Fruit fly (Drosophila melanogaster): ENCODE data around the gene Tektin-C.

Tektin-C gene

dm6 chr3L:5764922-5765843 is 31.2 kb downstream of the Tektin-C start, which contains the start of gene CG10576 (continued):
- no peak for TF ChIP-seq CG6175 (GFP tag; IDR thresholded peaks at IDR 0.05)
- no peak for TF ChIP-seq nerfin-2 (GFP tag; IDR thresholded peaks at IDR 0.05; ENCODE audit: partially characterized antibody)
- no peak for TF ChIP-seq CG32772 (GFP tag; IDR thresholded peaks at IDR 0.05)
- no peak for TF ChIP-seq CG6765 (GFP tag; optimal IDR thresholded peaks at IDR 0.05)
- no peak for TF ChIP-seq CG14667 (GFP tag; IDR thresholded peaks at IDR 0.05)
- no peak for TF ChIP-seq Atf6 (GFP tag; IDR thresholded peaks at IDR 0.05)
- no peak for TF ChIP-seq dan (GFP tag; IDR thresholded peaks at IDR 0.05)
- TF ChIP-seq mirr (GFP tag; optimal IDR thresholded peaks at IDR 0.05) = no peak
- TF ChIP-seq CG15269 (tag; optimal IDR thresholded peaks at IDR 0.05) = no peak
- no peak for TF ChIP-seq CG4404 (GFP tag; IDR thresholded peaks at IDR 0.05)
- TF ChIP-seq Xrp1 (GFP tag; IDR thresholded peaks at IDR 0.05) = no peak
- peak; percentile 9 for TF ChIP-seq HmgZ (tag; optimal IDR thresholded peaks at IDR 0.05)
- no peak for TF ChIP-seq CG11560 (tag; IDR thresholded peaks at IDR 0.05)
- TF ChIP-seq Hmx (GFP tag; optimal IDR thresholded peaks at IDR 0.05) = no peak
- TF ChIP-seq bab2 (GFP tag; optimal IDR thresholded peaks at IDR 0.05) = no peak
- TF ChIP-seq HLH3B (GFP tag; IDR thresholded peaks at IDR 0.05) = no peak
- no peak for TF ChIP-seq salm (tag; optimal IDR thresholded peaks at IDR 0.05)
- no peak for TF ChIP-seq CG8478 (optimal IDR thresholded peaks at IDR 0.05)
- no peak for TF ChIP-seq CG8765 (GFP tag; IDR thresholded peaks at IDR 0.05)
- TF ChIP-seq CG3407 (GFP tag; optimal IDR thresholded peaks at IDR 0.05) = no peak
- no peak for TF ChIP-seq Hand (GFP tag; optimal IDR thresholded peaks at IDR 0.05)
- TF ChIP-seq Tbp (GFP tag; optimal IDR thresholded peaks at IDR 0.05) = peak; percentile 78
- no peak for TF ChIP-seq Ravus (GFP tag; IDR thresholded peaks at IDR 0.05)
- TF ChIP-seq YL-1 (GFP tag; optimal IDR thresholded peaks at IDR 0.05) = peak; percentile 96
- TF ChIP-seq az2 (GFP tag; optimal IDR thresholded peaks at IDR 0.05) = no peak
- peak; percentile 73 for TF ChIP-seq Dll (GFP tag; IDR thresholded peaks at IDR 0.05; ENCODE audit: partially characterized antibody)
- TF ChIP-seq ind (GFP tag; optimal IDR thresholded peaks at IDR 0.05) = no peak
- TF ChIP-seq chif (GFP tag; optimal IDR thresholded peaks at IDR 0.05) = no peak
- peak; percentile 0 for TF ChIP-seq Elba2 (GFP tag; optimal IDR thresholded peaks at IDR 0.05)
- TF ChIP-seq Deaf1 (tag; optimal IDR thresholded peaks at IDR 0.05) = no peak
- TF ChIP-seq fd96Cb (tag; optimal IDR thresholded peaks at IDR 0.05) = no peak
- no peak for TF ChIP-seq CG17612 (GFP tag; IDR thresholded peaks at IDR 0.05)
- TF ChIP-seq CG12769 (tag; optimal IDR thresholded peaks at IDR 0.05) = no peak
- no peak for TF ChIP-seq Sry-β (GFP tag; optimal IDR thresholded peaks at IDR 0.05)
- no peak for TF ChIP-seq CG18262 (tag; optimal IDR thresholded peaks at IDR 0.05)
- TF ChIP-seq otp (GFP tag; IDR thresholded peaks at IDR 0.05) = no peak
- peak; percentile 75 for TF ChIP-seq Ets65A (GFP tag)
- no peak for TF ChIP-seq gsb (GFP tag; IDR thresholded peaks at IDR 0.05)
- TF ChIP-seq Eip74EF (GFP tag; optimal IDR thresholded peaks at IDR 0.05) = no peak
- no peak for TF ChIP-seq CG32767 (GFP tag; IDR thresholded peaks at IDR 0.05)
- no peak for TF ChIP-seq CG12219 (GFP tag; optimal IDR thresholded peaks at IDR 0.05)
- peak; percentile 98 for TF ChIP-seq CG9797 (GFP tag; optimal IDR thresholded peaks at IDR 0.05)
- no peak for TF ChIP-seq CG17912 (GFP tag; optimal IDR thresholded peaks at IDR 0.05)
- no peak for TF ChIP-seq Fer2 (tag; optimal IDR thresholded peaks at IDR 0.05)
- TF ChIP-seq CG12104 (GFP tag; optimal IDR thresholded peaks at IDR 0.05) = no peak
- TF ChIP-seq CG16815 (GFP tag; optimal IDR thresholded peaks at IDR 0.05) = no peak
- TF ChIP-seq Antp (GFP tag; optimal IDR thresholded peaks at IDR 0.05) = no peak
- TF ChIP-seq Stat92E (GFP tag; optimal IDR thresholded peaks at IDR 0.05) = no peak
- peak; percentile 36 for TF ChIP-seq CG16863 (GFP tag; optimal IDR thresholded peaks at IDR 0.05)
- TF ChIP-seq emc (GFP tag; optimal IDR thresholded peaks at IDR 0.05) = no peak

Measured in whole organism, embryonic.